Worm (Caenorhabditis elegans) whole organism, L1 larva: Measurements from ENCODE around the gene R08A2.1.

ENCODE experiments used
- blmp-1 ChIP-seq: fragments of 150-350 bp; optimal IDR thresholded peaks from 2 replicates; lab custom pipeline; 2014; ENCODE audit warnings: missing biosample characterization, missing genetic modification characterization
- ceh-63 ChIP-seq: fragments of 200-800 bp; sonication (Bioruptor generic); optimal IDR thresholded peaks from 2 replicates; lab custom pipeline; 2018; ENCODE audit warnings: mild to moderate bottlenecking, missing genetic modification characterization, missing compliant biosample characterization
- ceh-90 ChIP-seq: sonication (generic microtip); optimal IDR thresholded peaks from 2 replicates; lab custom pipeline; 2016; ENCODE audit warnings: missing genetic modification characterization, missing compliant biosample characterization
- egl-27 ChIP-seq, 2 experiments: fragments of 150-350 bp in 1 of 2; sonication (generic microtip); optimal IDR thresholded peaks; 3 replicates each; lab custom pipeline; 2017 to 2018; ENCODE audit warnings: missing biosample characterization in 2 of 2, missing genetic modification characterization in 2 of 2, missing genetic modification reagents in 2 of 2
- fos-1 ChIP-seq: fragments of 150-350 bp; optimal IDR thresholded peaks from 2 replicates; lab custom pipeline; 2014; ENCODE audit warnings: missing biosample characterization, missing genetic modification characterization
- jun-1 ChIP-seq: fragments of 150-350 bp; optimal IDR thresholded peaks from 2 replicates; lab custom pipeline; 2014; ENCODE audit warnings: missing biosample characterization, missing genetic modification reagents, missing genetic modification characterization
- lin-15B ChIP-seq: fragments of 150-350 bp; sonication (generic microtip); optimal IDR thresholded peaks from 3 replicates; lab custom pipeline; 2014; ENCODE audit warnings: missing biosample characterization, missing genetic modification characterization
- lin-39 ChIP-seq: fragments of 150-350 bp; optimal IDR thresholded peaks from 2 replicates; lab custom pipeline; 2014; ENCODE audit warnings: missing biosample characterization, missing genetic modification reagents, missing genetic modification characterization
- mep-1 ChIP-seq: fragments of 150-350 bp; optimal IDR thresholded peaks from 2 replicates; lab custom pipeline; 2014; ENCODE audit warnings: missing biosample characterization, missing genetic modification characterization
- nhr-237 ChIP-seq: fragments of 150-350 bp; optimal IDR thresholded peaks from 2 replicates; lab custom pipeline; 2014; ENCODE audit warnings: missing biosample characterization, missing genetic modification characterization
- tbx-2 ChIP-seq: sonication (generic microtip); optimal IDR thresholded peaks from 2 replicates; lab custom pipeline; 2016; ENCODE audit warnings: missing genetic modification characterization, missing compliant biosample characterization
- ztf-11 ChIP-seq, 2 experiments: sonication (generic microtip); optimal IDR thresholded peaks; 2 replicates each; lab custom pipeline; 2016 to 2017; ENCODE audit warnings: missing genetic modification characterization in 2 of 2, missing biosample characterization in 1 of 2, missing compliant biosample characterization in 1 of 2

ce11 chrV:14689060-14689750 lies 30.2 kb downstream of the R08A2.1 start, which contains the start of gene gasr-8:
- TF ChIP-seq tbx-2 (no peak), nhr-237 (no peak), egl-27 (tag; optimal IDR thresholded peaks at IDR 0.05; lab: Kevin White, UChicago) (no peak), jun-1 (tag; lab: Kevin White, UChicago) (no peak), ceh-63 (GFP tag; lab: Kevin White, UChicago) (no peak), lin-15B (no peak), lin-39 (tag; lab: Kevin White, UChicago) (no peak), mep-1 (tag; lab: Kevin White, UChicago) (no peak), ceh-90 (tag; lab: Kevin White, UChicago) (no peak), ztf-11 (tag; optimal IDR thresholded peaks at IDR 0.05; lab: Kevin White, UChicago) (no peak), blmp-1 (tag; lab: Kevin White, UChicago) (no peak), fos-1 (tag; lab: Kevin White, UChicago) (no peak)
